Worm (Caenorhabditis elegans) whole organism, young adult: ENCODE measurements around the gene T15B7.8.

Source experiments
- B0261.1 ChIP-seq: sonication (generic microtip); optimal IDR thresholded peaks from 2 replicates; lab custom pipeline; 2016; ENCODE audit warnings: mild to moderate bottlenecking, missing genetic modification characterization, moderate library complexity, missing compliant biosample characterization
- C06A6.2 ChIP-seq: fragments of 200-800 bp; sonication (Bioruptor generic); conservative IDR thresholded peaks from 2 replicates; pipeline ENCODE4 v1.3.6; 2022; ENCODE audit warnings: missing genetic modification characterization, missing compliant biosample characterization
- F22D6.2 ChIP-seq: sonication (generic microtip); optimal IDR thresholded peaks from 2 replicates; lab custom pipeline; 2016; ENCODE audit warnings: mild to moderate bottlenecking, missing genetic modification characterization, missing compliant biosample characterization
- F49E8.2 ChIP-seq: sonication (generic microtip); optimal IDR thresholded peaks from 3 replicates; lab custom pipeline; 2017; ENCODE audit warnings: missing genetic modification characterization, mild to moderate bottlenecking, missing compliant biosample characterization, antibody characterized with exemption, moderate library complexity; ENCODE audit not compliant: insufficient read depth
- F52B5.7 ChIP-seq: sonication (generic microtip); optimal IDR thresholded peaks from 2 replicates; lab custom pipeline; 2016; ENCODE audit warnings: mild to moderate bottlenecking, missing genetic modification characterization, missing compliant biosample characterization
- F57C9.4 ChIP-seq: sonication (generic microtip); optimal IDR thresholded peaks from 2 replicates; lab custom pipeline; 2017; ENCODE audit warnings: mild to moderate bottlenecking, missing genetic modification characterization, missing compliant biosample characterization
- Y79H2A.3 ChIP-seq: fragments of 200-800 bp; sonication (Bioruptor generic); conservative IDR thresholded peaks from 2 replicates; pipeline ENCODE4 v1.3.6; 2022; ENCODE audit warnings: missing genetic modification reagents, missing genetic modification characterization, missing compliant biosample characterization
- akir-1 ChIP-seq: fragments of 200-800 bp; sonication (Bioruptor generic); optimal IDR thresholded peaks from 2 replicates; lab custom pipeline; 2018; ENCODE audit warnings: mild to moderate bottlenecking, missing genetic modification characterization, moderate library complexity, missing compliant biosample characterization
- ama-1 ChIP-seq, 3 experiments: fragments of 150-350 bp in 1 of 3; sonication (generic microtip) in 2 of 3; optimal IDR thresholded peaks; 2 replicates each; lab custom pipeline; 2014 to 2018; ENCODE audit warnings: missing biosample characterization in 2 of 3, missing genetic modification characterization in 2 of 3, missing genetic modification reagents in 2 of 3
- athp-1 ChIP-seq: sonication (generic microtip); optimal IDR thresholded peaks from 2 replicates; lab custom pipeline; 2017; ENCODE audit warnings: mild to moderate bottlenecking, missing genetic modification characterization, missing compliant biosample characterization
- attf-5 ChIP-seq: fragments of 200-800 bp; sonication (Bioruptor generic); optimal IDR thresholded peaks from 2 replicates; lab custom pipeline; 2018; ENCODE audit warnings: mild to moderate bottlenecking, missing genetic modification characterization, missing compliant biosample characterization
- attf-6 ChIP-seq: fragments of 200-800 bp; sonication (Bioruptor generic); IDR thresholded peaks from 2 replicates; pipeline ENCODE4 v1.3.6; 2022; ENCODE audit warnings: missing genetic modification reagents, missing genetic modification characterization, missing compliant biosample characterization
- bed-1 ChIP-seq: fragments of 200-800 bp; sonication (Bioruptor generic); IDR thresholded peaks from 2 replicates; pipeline ENCODE4 v1.3.6; 2022; ENCODE audit warnings: missing genetic modification reagents, missing genetic modification characterization, missing compliant biosample characterization
- ceh-100 ChIP-seq: fragments of 200-800 bp; sonication (Bioruptor generic); IDR thresholded peaks from 2 replicates; pipeline ENCODE4 v1.3.6; 2022; ENCODE audit warnings: missing genetic modification reagents, missing genetic modification characterization, missing compliant biosample characterization
- dox-1 ChIP-seq: fragments of 200-800 bp; sonication (Bioruptor generic); IDR thresholded peaks from 2 replicates; pipeline ENCODE4 v1.3.6; 2022; ENCODE audit warnings: missing genetic modification reagents, missing genetic modification characterization, missing compliant biosample characterization
- dpff-1 ChIP-seq: sonication (generic microtip); optimal IDR thresholded peaks from 2 replicates; lab custom pipeline; 2017; ENCODE audit warnings: mild to moderate bottlenecking, missing genetic modification characterization, missing compliant biosample characterization
- efl-1 ChIP-seq: fragments of 150-350 bp; optimal IDR thresholded peaks from 2 replicates; lab custom pipeline; 2014; ENCODE audit warnings: missing biosample characterization, missing genetic modification reagents, missing genetic modification characterization
- egrh-3 ChIP-seq: fragments of 200-800 bp; sonication (Bioruptor generic); IDR thresholded peaks from 2 replicates; pipeline ENCODE4 v1.3.6; 2022; ENCODE audit warnings: missing genetic modification reagents, missing genetic modification characterization, missing compliant biosample characterization
- gei-17 ChIP-seq: fragments of 200-800 bp; sonication (Bioruptor generic); optimal IDR thresholded peaks from 2 replicates; lab custom pipeline; 2018; ENCODE audit warnings: mild to moderate bottlenecking, missing genetic modification characterization, missing compliant biosample characterization
- hmg-1.2 ChIP-seq: fragments of 200-800 bp; sonication (Bioruptor generic); IDR thresholded peaks from 2 replicates; pipeline ENCODE4 v1.3.6; 2022; ENCODE audit warnings: missing genetic modification reagents, missing genetic modification characterization, missing compliant biosample characterization
- lag-1 ChIP-seq: fragments of 200-800 bp; sonication (Bioruptor generic); IDR thresholded peaks from 2 replicates; pipeline ENCODE4 v1.3.6; 2022; ENCODE audit warnings: missing genetic modification reagents, missing genetic modification characterization, missing compliant biosample characterization
- lin-26 ChIP-seq: fragments of 200-800 bp; sonication (Bioruptor generic); IDR thresholded peaks from 2 replicates; pipeline ENCODE4 v1.3.6; 2022; ENCODE audit warnings: missing genetic modification reagents, missing genetic modification characterization, missing compliant biosample characterization
- madf-3 ChIP-seq: fragments of 200-800 bp; sonication (Bioruptor generic); IDR thresholded peaks from 2 replicates; pipeline ENCODE4 v1.3.6; 2022; ENCODE audit warnings: missing genetic modification reagents, missing genetic modification characterization, missing compliant biosample characterization
- madf-8 ChIP-seq: fragments of 200-800 bp; sonication (Bioruptor generic); conservative IDR thresholded peaks from 2 replicates; pipeline ENCODE4 v1.3.6; 2022; ENCODE audit warnings: missing genetic modification reagents, missing genetic modification characterization, missing compliant biosample characterization
- mcd-1 ChIP-seq: fragments of 200-800 bp; sonication (Bioruptor generic); IDR thresholded peaks from 2 replicates; pipeline ENCODE4 v1.3.6; 2022; ENCODE audit warnings: missing genetic modification reagents, missing genetic modification characterization, missing compliant biosample characterization
- mel-28 ChIP-seq: sonication (generic microtip); optimal IDR thresholded peaks from 2 replicates; lab custom pipeline; 2016; ENCODE audit warnings: borderline replicate concordance, mild to moderate bottlenecking, missing genetic modification characterization, missing compliant biosample characterization
- pbrm-1 ChIP-seq: fragments of 200-800 bp; sonication (Bioruptor generic); IDR thresholded peaks from 2 replicates; pipeline ENCODE4 v1.3.6; 2022; ENCODE audit warnings: missing genetic modification reagents, missing genetic modification characterization, missing compliant biosample characterization
- pha-4 ChIP-seq: fragments of 150-350 bp; sonication (generic microtip); optimal IDR thresholded peaks from 2 replicates; lab custom pipeline; 2014; ENCODE audit warnings: missing biosample characterization, missing genetic modification reagents, missing genetic modification characterization
- rcor-1 ChIP-seq: fragments of 200-800 bp; sonication (Bioruptor generic); IDR thresholded peaks from 2 replicates; pipeline ENCODE4 v1.3.6; 2022; ENCODE audit warnings: missing genetic modification reagents, missing genetic modification characterization, missing compliant biosample characterization
- sdz-38 ChIP-seq: sonication (generic microtip); optimal IDR thresholded peaks from 2 replicates; lab custom pipeline; 2016; ENCODE audit warnings: missing genotype, missing genetic modification characterization, missing compliant biosample characterization
- snpc-1.1 ChIP-seq: sonication (generic microtip); optimal IDR thresholded peaks from 2 replicates; lab custom pipeline; 2017; ENCODE audit warnings: missing genetic modification characterization, mild to moderate bottlenecking, missing compliant biosample characterization, antibody characterized with exemption, moderate library complexity, missing genotype, missing genetic modification reagents; ENCODE audit not compliant: insufficient read depth
- sptf-2 ChIP-seq: fragments of 200-800 bp; sonication (Bioruptor generic); optimal IDR thresholded peaks from 2 replicates; lab custom pipeline; 2018; ENCODE audit warnings: mild to moderate bottlenecking, missing genetic modification characterization, missing compliant biosample characterization
- xnd-1 ChIP-seq: sonication (generic microtip); optimal IDR thresholded peaks from 2 replicates; lab custom pipeline; 2016; ENCODE audit warnings: missing genotype, missing genetic modification reagents, missing genetic modification characterization, missing compliant biosample characterization
- ztf-28 ChIP-seq: fragments of 200-800 bp; sonication (Bioruptor generic); IDR thresholded peaks from 2 replicates; pipeline ENCODE4 v1.3.6; 2022; ENCODE audit warnings: missing genetic modification reagents, missing genetic modification characterization, missing compliant biosample characterization
- ztf-6 ChIP-seq: fragments of 200-800 bp; sonication (Bioruptor generic); IDR thresholded peaks from 2 replicates; pipeline ENCODE4 v1.3.6; 2022; ENCODE audit warnings: missing genetic modification reagents, missing genetic modification characterization, missing compliant biosample characterization

Gene T15B7.8

DNA sequence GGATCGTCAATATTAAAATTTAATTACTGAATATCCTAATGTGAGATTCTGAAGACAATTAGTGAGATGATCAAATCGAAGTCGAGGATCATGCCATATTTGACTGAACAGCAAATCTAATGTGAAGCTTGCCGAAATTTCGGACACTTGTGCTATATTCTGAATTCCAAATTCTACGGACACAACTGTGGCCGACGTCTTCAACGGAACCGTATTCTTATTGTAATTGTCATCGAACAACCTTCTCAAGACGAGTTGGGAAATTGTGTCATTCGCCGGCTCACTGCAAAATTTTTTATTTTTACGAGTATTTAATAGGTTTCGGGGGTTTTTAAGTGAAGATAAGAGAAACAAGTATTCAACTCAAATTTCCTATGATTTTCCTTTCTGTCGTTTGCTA lies 20.8 kb downstream of the T15B7.8 start, which contains the start of gene T15B7.1:
T15B7.1 (plus strand) TSS at position 301 of the 400 bp plus-strand sequence.
- no peak for TF ChIP-seq ztf-28 (GFP tag; lab: Robert Waterston, UW)
- TF ChIP-seq egrh-3 = no peak
- TF ChIP-seq ceh-100 = no peak
- no peak for TF ChIP-seq dpff-1 (tag; lab: Kevin White, UChicago)
- TF ChIP-seq lag-1 (GFP tag; lab: Robert Waterston, UW) = no peak
- TF ChIP-seq ama-1 (optimal IDR thresholded peaks at IDR 0.05; lab: Kevin White, UChicago) = no peak
- TF ChIP-seq ama-1 (GFP tag; optimal IDR thresholded peaks at IDR 0.05; lab: Kevin White, UChicago) = no peak
- TF ChIP-seq madf-8 (GFP tag; lab: Robert Waterston, UW) = no peak
- no peak for TF ChIP-seq pbrm-1 (GFP tag; lab: Robert Waterston, UW)
- TF ChIP-seq xnd-1 (tag; lab: Kevin White, UChicago) = no peak
- TF ChIP-seq B0261.1 (tag; lab: Kevin White, UChicago) = no peak
- TF ChIP-seq rcor-1 = no peak
- no peak for TF ChIP-seq F52B5.7
- TF ChIP-seq attf-6 (GFP tag; lab: Robert Waterston, UW) = no peak
- TF ChIP-seq lin-26 (GFP tag; lab: Robert Waterston, UW) = no peak
- no peak for TF ChIP-seq F22D6.2
- no peak for TF ChIP-seq snpc-1.1 (tag; lab: Kevin White, UChicago)
- TF ChIP-seq dox-1 (GFP tag; lab: Robert Waterston, UW) = no peak
- TF ChIP-seq madf-3 (GFP tag; lab: Robert Waterston, UW) = no peak

ce11 chrV:6846507-6846906 lies 24.9 kb downstream of the T15B7.8 start, which contains the start of gene lgc-54:
lgc-54 (minus strand) TSS chrV:6846607.
- TF ChIP-seq mcd-1 (GFP tag; lab: Robert Waterston, UW) (no peak), attf-5 (GFP tag; lab: Kevin White, UChicago) (no peak), F49E8.2 (tag; lab: Kevin White, UChicago) (no peak), Y79H2A.3 (no peak), xnd-1 (tag; lab: Kevin White, UChicago) (no peak)

ce11 chrV:6854711-6855110 lies 33.1 kb downstream of the T15B7.8 start, which contains the start of gene gpa-10:
gpa-10 (minus strand) TSS chrV:6854811.
- TF ChIP-seq hmg-1.2 (GFP tag; lab: Robert Waterston, UW) = no peak

DNA sequence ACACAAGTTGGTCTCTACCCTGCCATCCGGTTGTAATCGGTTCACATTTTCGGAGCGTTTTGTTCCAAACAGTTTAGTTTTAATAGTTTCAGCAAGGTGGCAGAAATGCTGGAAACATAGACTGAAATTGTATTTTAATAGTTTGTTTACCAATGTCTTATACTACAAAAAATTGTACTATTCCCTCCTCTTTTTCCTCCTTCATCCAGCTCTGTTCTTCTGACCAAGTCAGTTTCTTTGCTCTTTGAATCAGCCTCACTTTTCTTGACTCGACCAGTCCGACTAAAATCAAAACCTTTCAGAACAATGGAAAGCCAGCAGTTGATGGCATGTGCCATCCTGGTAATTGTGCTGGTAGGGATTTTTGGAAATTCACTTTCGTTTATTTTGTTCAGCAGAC lies 48.4 kb downstream of the T15B7.8 start, which contains the start of gene frpr-18:
frpr-18 (plus strand) TSS at position 301 of the 400 bp plus-strand sequence.
- TF ChIP-seq C06A6.2 (GFP tag; lab: Robert Waterston, UW) (no peak), bed-1 (no peak), xnd-1 (tag; lab: Kevin White, UChicago) (no peak), pbrm-1 (GFP tag; lab: Robert Waterston, UW) (no peak), mel-28 (tag; lab: Kevin White, UChicago) (no peak), athp-1 (no peak), gei-17 (no peak)

DNA sequence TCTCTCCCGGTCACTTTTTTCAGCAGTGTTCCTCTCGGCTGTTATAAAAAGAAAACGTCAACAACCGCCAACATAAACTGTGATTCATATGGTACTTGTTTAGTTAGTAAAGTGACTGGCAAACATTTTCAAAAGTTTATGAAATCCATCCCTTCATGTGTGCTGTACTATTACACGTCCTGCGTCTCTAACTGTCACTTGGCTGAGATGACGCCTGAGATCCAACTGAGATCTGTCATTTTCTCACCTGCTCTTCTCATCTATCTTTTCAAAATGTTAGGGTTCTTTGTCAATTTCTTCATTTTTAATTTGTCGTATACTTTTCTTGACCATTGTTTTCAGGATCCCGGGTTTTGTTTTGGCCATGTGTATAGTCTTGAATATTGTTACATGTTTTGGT lies 53.1 kb downstream of the T15B7.8 start:
- TF ChIP-seq ztf-6 (GFP tag; lab: Robert Waterston, UW) (no peak), sdz-38 (tag; lab: Kevin White, UChicago) (no peak), efl-1 (GFP tag; lab: Kevin White, UChicago) (no peak), ama-1 (optimal IDR thresholded peaks at IDR 0.05; lab: Kevin White, UChicago) (no peak), ama-1 (GFP tag; optimal IDR thresholded peaks at IDR 0.05; lab: Kevin White, UChicago) (no peak), sptf-2 (no peak), pha-4 (tag; lab: Kevin White, UChicago) (no peak), F57C9.4 (tag; lab: Kevin White, UChicago) (no peak), akir-1 (GFP tag; lab: Kevin White, UChicago) (no peak), bed-1 (no peak)
